Worm (Caenorhabditis elegans): ENCODE measurements around the gene T18D3.6.

Gene T18D3.6

DNA sequence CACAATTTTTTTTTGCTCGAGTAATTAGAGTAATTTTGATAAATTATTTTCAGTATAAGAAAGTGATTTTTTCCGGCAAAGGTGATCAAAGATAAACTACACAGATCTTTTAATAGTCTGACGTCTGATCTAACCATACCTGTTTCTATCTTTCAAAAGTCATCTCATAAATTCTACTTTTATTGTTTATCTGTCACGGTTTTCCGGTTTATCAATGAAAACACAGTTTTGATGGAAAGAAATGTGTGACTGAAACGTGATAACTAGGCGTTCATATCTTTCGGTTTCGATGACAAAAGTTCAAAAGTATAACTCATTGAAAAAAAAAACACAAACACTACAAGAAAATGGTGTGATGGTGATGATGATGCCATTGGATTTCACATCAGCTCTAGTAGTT is 27.1 kb upstream of the T18D3.6 start:
- no peak for TF ChIP-seq scrt-1 (GFP tag; IDR thresholded peaks at IDR 0.05)
- no peak for TF ChIP-seq hnd-1 (tag; optimal IDR thresholded peaks at IDR 0.05)
- no peak for TF ChIP-seq aly-1 (tag; optimal IDR thresholded peaks at IDR 0.05)

DNA sequence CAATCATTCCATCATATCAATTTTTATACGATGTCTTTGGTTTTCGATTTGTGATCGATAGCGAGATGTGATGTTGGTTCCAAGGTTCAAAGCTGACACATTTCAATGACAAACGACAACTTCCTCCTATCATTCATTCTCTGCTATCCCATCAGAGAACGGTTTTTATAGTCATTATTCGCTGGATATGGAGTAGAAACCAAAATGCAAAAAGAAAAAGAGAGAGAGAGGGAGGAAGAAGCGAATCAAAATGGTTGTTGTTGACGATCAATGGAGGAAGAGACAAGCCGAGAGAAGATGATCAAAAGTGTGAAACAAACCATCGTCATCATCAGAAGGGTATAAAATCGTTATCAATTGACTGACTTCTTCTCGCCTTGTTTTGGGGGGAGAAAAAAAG is 24.3 kb upstream of the T18D3.6 start, which contains the start of gene T24D3.2:
TSS of gene T24D3.2 (plus strand) at position 304 of the 400 bp plus-strand sequence.
- no peak for TF ChIP-seq aly-1 (tag; optimal IDR thresholded peaks at IDR 0.05)
- TF ChIP-seq tbx-11 (GFP tag; IDR thresholded peaks at IDR 0.05): no peak
- no peak for TF ChIP-seq hmg-4 (GFP tag; optimal IDR thresholded peaks at IDR 0.05)

- TF ChIP-seq hmbx-1 (tag; optimal IDR thresholded peaks at IDR 0.05) (no peak), pes-1 (GFP tag; IDR thresholded peaks at IDR 0.05) (no peak), ceh-13 (GFP tag; optimal IDR thresholded peaks at IDR 0.05) (no peak), sea-1 (GFP tag; conservative IDR thresholded peaks at IDR 0.05) (no peak), hnd-1 (tag; optimal IDR thresholded peaks at IDR 0.05) (no peak), flt-1 (GFP tag; IDR thresholded peaks at IDR 0.05) (no peak), ets-7 (tag; optimal IDR thresholded peaks at IDR 0.05) (no peak), F13C5.2 (tag; optimal IDR thresholded peaks at IDR 0.05) (no peak), aly-1 (tag; optimal IDR thresholded peaks at IDR 0.05) (no peak)
Measured at ce11 chrX:12430309-12430708, 19.4 kb upstream of the T18D3.6 start, which contains the start of gene med-1. Gene med-1 (plus strand): TSS chrX:12430609.

ce11 chrX:12434086-12434485 is 15.6 kb upstream of the T18D3.6 start, which contains the start of gene tsct-1:
Gene tsct-1 (plus strand): TSS chrX:12434097.
- TF ChIP-seq scrt-1 (GFP tag; IDR thresholded peaks at IDR 0.05) (no peak), hnd-1 (tag; optimal IDR thresholded peaks at IDR 0.05) (no peak), B0310.2 (tag; optimal IDR thresholded peaks at IDR 0.05) (no peak), tra-4 (tag; optimal IDR thresholded peaks at IDR 0.05) (no peak), ceh-36 (tag; optimal IDR thresholded peaks at IDR 0.05) (no peak), ceh-13 (GFP tag; optimal IDR thresholded peaks at IDR 0.05) (no peak)

ce11 chrX:12435246-12435645 is 14.4 kb upstream of the T18D3.6 start:
- TF ChIP-seq hmg-4 (GFP tag; optimal IDR thresholded peaks at IDR 0.05): no peak
- TF ChIP-seq F13C5.2 (tag; optimal IDR thresholded peaks at IDR 0.05): no peak
- no peak for TF ChIP-seq tbx-11 (GFP tag; IDR thresholded peaks at IDR 0.05)
- TF ChIP-seq flt-1 (GFP tag; IDR thresholded peaks at IDR 0.05): no peak
- TF ChIP-seq tra-4 (tag; optimal IDR thresholded peaks at IDR 0.05): no peak
- TF ChIP-seq sea-1 (GFP tag; conservative IDR thresholded peaks at IDR 0.05): no peak
- no peak for TF ChIP-seq pes-1 (GFP tag; IDR thresholded peaks at IDR 0.05)
- no peak for TF ChIP-seq scrt-1 (GFP tag; IDR thresholded peaks at IDR 0.05)
- TF ChIP-seq tbx-37 (GFP tag; conservative IDR thresholded peaks at IDR 0.05): no peak
- TF ChIP-seq B0310.2 (tag; optimal IDR thresholded peaks at IDR 0.05): no peak
- TF ChIP-seq hnd-1 (tag; optimal IDR thresholded peaks at IDR 0.05): no peak
- no peak for TF ChIP-seq ama-1 (optimal IDR thresholded peaks at IDR 0.05)
- no peak for TF ChIP-seq hmbx-1 (tag; optimal IDR thresholded peaks at IDR 0.05)
- TF ChIP-seq ets-7 (tag; optimal IDR thresholded peaks at IDR 0.05): no peak
- no peak for TF ChIP-seq ceh-36 (tag; optimal IDR thresholded peaks at IDR 0.05)

- TF ChIP-seq tbx-37 (GFP tag; conservative IDR thresholded peaks at IDR 0.05) (no peak), flt-1 (GFP tag; IDR thresholded peaks at IDR 0.05) (no peak)
Measured at ce11 chrX:12436486-12436885, 13.2 kb upstream of the T18D3.6 start.

ce11 chrX:12438266-12438665 is 11.4 kb upstream of the T18D3.6 start:
- no peak for TF ChIP-seq pes-1 (GFP tag; IDR thresholded peaks at IDR 0.05)
- no peak for TF ChIP-seq flt-1 (GFP tag; IDR thresholded peaks at IDR 0.05)
- TF ChIP-seq scrt-1 (GFP tag; IDR thresholded peaks at IDR 0.05): no peak
- no peak for TF ChIP-seq ets-7 (tag; optimal IDR thresholded peaks at IDR 0.05)

- TF ChIP-seq tbx-11 (GFP tag; IDR thresholded peaks at IDR 0.05) (no peak), hnd-1 (tag; optimal IDR thresholded peaks at IDR 0.05) (no peak), tra-4 (tag; optimal IDR thresholded peaks at IDR 0.05) (no peak), scrt-1 (GFP tag; IDR thresholded peaks at IDR 0.05) (no peak), ceh-36 (tag; optimal IDR thresholded peaks at IDR 0.05) (no peak), hmbx-1 (tag; optimal IDR thresholded peaks at IDR 0.05) (no peak), ama-1 (optimal IDR thresholded peaks at IDR 0.05) (no peak), F13C5.2 (tag; optimal IDR thresholded peaks at IDR 0.05) (no peak), hmg-4 (GFP tag; optimal IDR thresholded peaks at IDR 0.05) (no peak), pes-1 (GFP tag; IDR thresholded peaks at IDR 0.05) (no peak)
Measured at ce11 chrX:12439998-12440722, 9.5 kb upstream of the T18D3.6 start.

DNA sequence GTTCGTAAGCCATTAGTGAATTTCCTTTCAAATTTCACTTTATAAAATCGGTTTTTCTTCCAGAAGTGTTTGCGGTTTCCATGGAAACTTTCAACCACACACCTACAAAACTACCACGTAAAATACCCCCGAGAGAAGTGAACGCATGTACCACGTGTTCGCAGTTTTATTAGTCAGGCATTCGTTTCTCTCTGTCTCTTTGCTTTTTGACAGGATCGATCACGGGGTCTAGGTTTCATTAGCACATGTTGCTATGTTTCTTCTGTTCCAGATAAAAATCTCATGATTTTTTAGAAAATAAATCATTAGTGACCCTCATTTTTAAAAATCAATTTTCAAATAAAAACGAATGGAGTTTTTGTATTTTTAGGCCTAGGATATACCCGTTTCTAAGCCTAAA is 5.3 kb upstream of the T18D3.6 start:
- TF ChIP-seq ama-1 (optimal IDR thresholded peaks at IDR 0.05): no peak
- no peak for TF ChIP-seq tbx-11 (GFP tag; IDR thresholded peaks at IDR 0.05)
- TF ChIP-seq tra-4 (tag; optimal IDR thresholded peaks at IDR 0.05): no peak
- no peak for TF ChIP-seq pes-1 (GFP tag; IDR thresholded peaks at IDR 0.05)
- TF ChIP-seq hmbx-1 (tag; optimal IDR thresholded peaks at IDR 0.05): no peak
- no peak for TF ChIP-seq hmg-4 (GFP tag; optimal IDR thresholded peaks at IDR 0.05)
- no peak for TF ChIP-seq hnd-1 (tag; optimal IDR thresholded peaks at IDR 0.05)
- no peak for TF ChIP-seq tbx-37 (GFP tag; conservative IDR thresholded peaks at IDR 0.05)
- no peak for TF ChIP-seq flt-1 (GFP tag; IDR thresholded peaks at IDR 0.05)
- TF ChIP-seq F13C5.2 (tag; optimal IDR thresholded peaks at IDR 0.05): no peak
- TF ChIP-seq ceh-36 (tag; optimal IDR thresholded peaks at IDR 0.05): no peak
- TF ChIP-seq aly-1 (tag; optimal IDR thresholded peaks at IDR 0.05): no peak

Data from whole organism, early embryonic.